Fruit fly (Drosophila melanogaster): ENCODE data around the gene CG14011.

The CG14011 gene

dm6 chr2L:5567103-5567502, 13.8 kb downstream of the CG14011 start:
- TF ChIP-seq ey (GFP tag; optimal IDR thresholded peaks at IDR 0.05) (no peak), HLH106 (tag; optimal IDR thresholded peaks at IDR 0.05) (peak; percentile 14), dsf (GFP tag; optimal IDR thresholded peaks at IDR 0.05; ENCODE audit: borderline replicate concordance) (no peak), Vsx2 (GFP tag; optimal IDR thresholded peaks at IDR 0.05; ENCODE audit: partially characterized antibody) (no peak), rgr (GFP tag; optimal IDR thresholded peaks at IDR 0.05) (no peak), foxo (GFP tag; optimal IDR thresholded peaks at IDR 0.05) (peak in 1 of 2 experiments; percentile 2)

dm6 chr2L:5558809-5559392, 22.0 kb downstream of the CG14011 start, which contains the start of gene GluRIIB:
Gene GluRIIB (plus strand): TSS chr2L:5559342.
- TF ChIP-seq Dif (GFP tag; optimal IDR thresholded peaks at IDR 0.05; ENCODE audit: partially characterized antibody), result no peak

- TF ChIP-seq CrebA (GFP tag; optimal IDR thresholded peaks at IDR 0.05; ENCODE audit: borderline replicate concordance), result no peak
- no peak for TF ChIP-seq foxo (GFP tag; optimal IDR thresholded peaks at IDR 0.05)
- no peak for TF ChIP-seq Dif (GFP tag; optimal IDR thresholded peaks at IDR 0.05; ENCODE audit: partially characterized antibody)
- no peak for TF ChIP-seq Hr83 (GFP tag; optimal IDR thresholded peaks at IDR 0.05; ENCODE audit: poor library complexity, severe bottlenecking)
- TF ChIP-seq br (GFP tag; optimal IDR thresholded peaks at IDR 0.05), result no peak
- TF ChIP-seq dl (GFP tag; optimal IDR thresholded peaks at IDR 0.05; ENCODE audit: insufficient read depth in 1 of 2, partially characterized antibody in 2 of 2), result no peak
- no peak for TF ChIP-seq CG32264 (GFP tag; optimal IDR thresholded peaks at IDR 0.05)
- no peak for TF ChIP-seq N (GFP tag; optimal IDR thresholded peaks at IDR 0.05)
- no peak for TF ChIP-seq pan (optimal IDR thresholded peaks at IDR 0.05)
- TF ChIP-seq OdsH (GFP tag; optimal IDR thresholded peaks at IDR 0.05), result no peak
- no peak for TF ChIP-seq Jra (GFP tag; optimal IDR thresholded peaks at IDR 0.05)
These were observed 26.1 kb downstream of the CG14011 start, which contains the start of gene GluRIIA for dm6 chr2L:5554818-5555217. Gene GluRIIA (plus strand): TSS chr2L:5555072.

dm6 chr2L:5553750-5554149, 27.2 kb downstream of the CG14011 start, which contains the start of the genes CG14013 and CG14017:
Gene CG14013 (minus strand): TSS chr2L:5553850.
Gene CG14017 (plus strand): TSS chr2L:5553897.
- TF ChIP-seq CrebA (GFP tag; optimal IDR thresholded peaks at IDR 0.05; ENCODE audit: borderline replicate concordance) (no peak), psq (GFP tag; optimal IDR thresholded peaks at IDR 0.05) (no peak), Myc (optimal IDR thresholded peaks at IDR 0.05) (no peak), ey (GFP tag; optimal IDR thresholded peaks at IDR 0.05) (no peak), Sp1 (GFP tag; optimal IDR thresholded peaks at IDR 0.05) (no peak), CG32264 (GFP tag; optimal IDR thresholded peaks at IDR 0.05) (no peak), foxo (GFP tag; optimal IDR thresholded peaks at IDR 0.05) (no peak), jim (GFP tag; optimal IDR thresholded peaks at IDR 0.05) (no peak), Dif (GFP tag; optimal IDR thresholded peaks at IDR 0.05; ENCODE audit: partially characterized antibody) (no peak), sv (GFP tag; optimal IDR thresholded peaks at IDR 0.05) (no peak), HLH106 (tag; optimal IDR thresholded peaks at IDR 0.05) (no peak), fru (GFP tag; optimal IDR thresholded peaks at IDR 0.05) (no peak), OdsH (GFP tag; optimal IDR thresholded peaks at IDR 0.05) (no peak), dmrt93B (GFP tag; optimal IDR thresholded peaks at IDR 0.05) (no peak), woc (GFP tag; optimal IDR thresholded peaks at IDR 0.05) (no peak), rgr (GFP tag; optimal IDR thresholded peaks at IDR 0.05) (no peak), CG9705 (GFP tag; optimal IDR thresholded peaks at IDR 0.05) (no peak)

dm6 chr2L:5551538-5551937, 29.4 kb downstream of the CG14011 start, which contains the start of gene CG18269:
Gene CG18269 (plus strand): TSS chr2L:5551838.
- TF ChIP-seq jim (GFP tag; optimal IDR thresholded peaks at IDR 0.05) (no peak), Hr78 (GFP tag; optimal IDR thresholded peaks at IDR 0.05) (no peak), CrebA (GFP tag; optimal IDR thresholded peaks at IDR 0.05; ENCODE audit: borderline replicate concordance) (no peak), usp (GFP tag; optimal IDR thresholded peaks at IDR 0.05) (no peak), Sp1 (GFP tag; optimal IDR thresholded peaks at IDR 0.05) (no peak), CG9705 (GFP tag; optimal IDR thresholded peaks at IDR 0.05) (no peak), GATAd (GFP tag; optimal IDR thresholded peaks at IDR 0.05) (no peak), tai (GFP tag; optimal IDR thresholded peaks at IDR 0.05) (no peak), Jra (GFP tag; optimal IDR thresholded peaks at IDR 0.05) (no peak), OdsH (GFP tag; optimal IDR thresholded peaks at IDR 0.05) (no peak), Myc (optimal IDR thresholded peaks at IDR 0.05) (no peak), HLH106 (tag; optimal IDR thresholded peaks at IDR 0.05) (no peak), Dif (GFP tag; optimal IDR thresholded peaks at IDR 0.05; ENCODE audit: partially characterized antibody) (no peak), Dfd (GFP tag; optimal IDR thresholded peaks at IDR 0.05) (no peak), pan (optimal IDR thresholded peaks at IDR 0.05) (no peak), Mio (GFP tag; optimal IDR thresholded peaks at IDR 0.05) (no peak)
